Worm (Caenorhabditis elegans) whole organism, L3 larva: ENCODE measurements around the gene pqn-48.

Experiments used
- R02D3.7 ChIP-seq: fragments of 150-350 bp; optimal IDR thresholded peaks from 2 replicates; lab custom pipeline; 2014; ENCODE audit warnings: missing biosample characterization, missing genetic modification characterization
- ZK546.5 ChIP-seq: sonication (generic microtip); optimal IDR thresholded peaks from 2 replicates; lab custom pipeline; 2017; ENCODE audit warnings: missing biosample characterization, missing genetic modification characterization
- aly-2 ChIP-seq: fragments of 150-350 bp; optimal IDR thresholded peaks from 2 replicates; lab custom pipeline; 2014; ENCODE audit warnings: missing biosample characterization, missing genetic modification characterization
- ama-1 ChIP-seq: fragments of 150-350 bp; optimal IDR thresholded peaks from 2 replicates; lab custom pipeline; 2018
- ceh-16 ChIP-seq: sonication (generic microtip); optimal IDR thresholded peaks from 2 replicates; lab custom pipeline; 2017; ENCODE audit warnings: missing biosample characterization, missing genetic modification characterization
- ceh-28 ChIP-seq: fragments of 150-350 bp; optimal IDR thresholded peaks from 2 replicates; lab custom pipeline; 2014; ENCODE audit warnings: missing biosample characterization, missing genetic modification reagents, missing genetic modification characterization
- ceh-82 ChIP-seq: fragments of 150-350 bp; optimal IDR thresholded peaks from 2 replicates; lab custom pipeline; 2014; ENCODE audit warnings: missing biosample characterization, missing genetic modification characterization
- ceh-9 ChIP-seq: sonication (generic microtip); optimal IDR thresholded peaks from 2 replicates; lab custom pipeline; 2018; ENCODE audit warnings: missing biosample characterization, missing genetic modification characterization
- daf-12 ChIP-seq: fragments of 150-350 bp; optimal IDR thresholded peaks from 2 replicates; lab custom pipeline; 2014; ENCODE audit warnings: missing biosample characterization, missing genetic modification reagents, missing genetic modification characterization
- egl-27 ChIP-seq: sonication (generic microtip); optimal IDR thresholded peaks from 4 replicates; lab custom pipeline; 2017; ENCODE audit warnings: missing biosample characterization, missing genetic modification reagents, missing genetic modification characterization
- egl-5 ChIP-seq: fragments of 150-350 bp; optimal IDR thresholded peaks from 2 replicates; lab custom pipeline; 2017; ENCODE audit warnings: missing biosample characterization, missing genetic modification reagents, missing genetic modification characterization, inconsistent platforms
- elt-1 ChIP-seq: fragments of 150-350 bp; optimal IDR thresholded peaks from 2 replicates; lab custom pipeline; 2014; ENCODE audit warnings: missing biosample characterization, missing genetic modification characterization
- elt-2 ChIP-seq: sonication (generic microtip); optimal IDR thresholded peaks from 2 replicates; lab custom pipeline; 2016; ENCODE audit warnings: missing genetic modification reagents, mild to moderate bottlenecking, missing genetic modification characterization, missing compliant biosample characterization
- elt-3 ChIP-seq, 3 experiments: fragments of 150-350 bp in 1 of 3; sonication (generic microtip) in 2 of 3; optimal IDR thresholded peaks; 2 replicates in 2 of 3; 4 replicates in 1 of 3; lab custom pipeline; 2014 to 2017; ENCODE audit warnings: missing biosample characterization in 3 of 3, missing genetic modification characterization in 3 of 3
- eor-1 ChIP-seq, 2 experiments: fragments of 150-350 bp; optimal IDR thresholded peaks; 2 replicates each; lab custom pipeline; 2014 to 2018; ENCODE audit warnings: missing biosample characterization in 2 of 2, missing genetic modification characterization in 2 of 2
- fkh-10 ChIP-seq: sonication (generic microtip); optimal IDR thresholded peaks from 2 replicates; lab custom pipeline; 2017; ENCODE audit warnings: missing biosample characterization, missing genetic modification reagents, missing genetic modification characterization
- fkh-2 ChIP-seq: fragments of 150-350 bp; optimal IDR thresholded peaks from 2 replicates; lab custom pipeline; 2014; ENCODE audit warnings: missing biosample characterization, missing genetic modification reagents, missing genetic modification characterization
- fos-1 ChIP-seq: fragments of 150-350 bp; optimal IDR thresholded peaks from 2 replicates; lab custom pipeline; 2014; ENCODE audit warnings: missing biosample characterization, missing genetic modification characterization
- hmg-11 ChIP-seq: sonication (generic microtip); optimal IDR thresholded peaks from 2 replicates; lab custom pipeline; 2016; ENCODE audit warnings: missing genetic modification characterization, missing compliant biosample characterization
- jun-1 ChIP-seq: fragments of 150-350 bp; optimal IDR thresholded peaks from 2 replicates; lab custom pipeline; 2014; ENCODE audit warnings: missing biosample characterization, missing genetic modification reagents, missing genetic modification characterization
- lin-15B ChIP-seq: fragments of 150-350 bp; optimal IDR thresholded peaks from 2 replicates; lab custom pipeline; 2014; ENCODE audit warnings: missing biosample characterization, missing genetic modification characterization
- lin-39 ChIP-seq: fragments of 150-350 bp; optimal IDR thresholded peaks from 2 replicates; lab custom pipeline; 2018; ENCODE audit warnings: missing biosample characterization, missing genetic modification reagents, missing genetic modification characterization
- lsy-12 ChIP-seq: sonication (generic microtip); optimal IDR thresholded peaks from 2 replicates; lab custom pipeline; 2016; ENCODE audit warnings: mild to moderate bottlenecking, missing genetic modification characterization, missing compliant biosample characterization
- mdl-1 ChIP-seq: fragments of 150-350 bp; optimal IDR thresholded peaks from 2 replicates; lab custom pipeline; 2014; ENCODE audit warnings: missing biosample characterization, missing genetic modification characterization
- mml-1 ChIP-seq: fragments of 150-350 bp; sonication (generic microtip); optimal IDR thresholded peaks from 3 replicates; lab custom pipeline; 2014; ENCODE audit warnings: missing biosample characterization, missing genetic modification characterization
- nfya-1 ChIP-seq: sonication (generic microtip); optimal IDR thresholded peaks from 2 replicates; lab custom pipeline; 2017; ENCODE audit warnings: missing genetic modification characterization, mild to moderate bottlenecking, missing compliant biosample characterization, antibody characterized with exemption, moderate library complexity; ENCODE audit not compliant: insufficient read depth
- nhr-11 ChIP-seq: fragments of 150-350 bp; optimal IDR thresholded peaks from 2 replicates; lab custom pipeline; 2014; ENCODE audit warnings: missing biosample characterization, missing genetic modification characterization
- nhr-12 ChIP-seq: fragments of 150-350 bp; optimal IDR thresholded peaks from 2 replicates; lab custom pipeline; 2014; ENCODE audit warnings: missing biosample characterization, missing genetic modification characterization
- nhr-23 ChIP-seq: fragments of 150-350 bp; optimal IDR thresholded peaks from 2 replicates; lab custom pipeline; 2014; ENCODE audit warnings: missing biosample characterization, missing genetic modification reagents, missing genetic modification characterization
- nhr-237 ChIP-seq: fragments of 150-350 bp; optimal IDR thresholded peaks from 2 replicates; lab custom pipeline; 2014; ENCODE audit warnings: missing biosample characterization, missing genetic modification characterization
- nhr-25 ChIP-seq: sonication (generic microtip); optimal IDR thresholded peaks from 2 replicates; lab custom pipeline; 2017; ENCODE audit warnings: missing biosample characterization, missing genetic modification characterization
- nhr-28 ChIP-seq: fragments of 150-350 bp; optimal IDR thresholded peaks from 2 replicates; lab custom pipeline; 2014; ENCODE audit warnings: missing biosample characterization, missing genetic modification characterization
- nhr-43 ChIP-seq: sonication (generic microtip); optimal IDR thresholded peaks from 2 replicates; lab custom pipeline; 2016; ENCODE audit warnings: mild to moderate bottlenecking, missing genetic modification characterization, missing compliant biosample characterization; ENCODE audit not compliant: poor library complexity, severe bottlenecking
- nhr-67 ChIP-seq: fragments of 150-350 bp; optimal IDR thresholded peaks from 2 replicates; lab custom pipeline; 2014; ENCODE audit warnings: missing biosample characterization, missing genetic modification characterization
- nhr-76 ChIP-seq: fragments of 150-350 bp; sonication (generic microtip); optimal IDR thresholded peaks from 5 replicates; lab custom pipeline; 2014; ENCODE audit warnings: missing biosample characterization, missing genetic modification characterization
- nhr-77 ChIP-seq: fragments of 150-350 bp; optimal IDR thresholded peaks from 2 replicates; lab custom pipeline; 2014; ENCODE audit warnings: missing biosample characterization, missing genetic modification characterization
- pha-4 ChIP-seq: fragments of 150-350 bp; optimal IDR thresholded peaks from 2 replicates; lab custom pipeline; 2014; ENCODE audit warnings: missing biosample characterization, missing genetic modification reagents, missing genetic modification characterization
- pqm-1 ChIP-seq: fragments of 150-350 bp; optimal IDR thresholded peaks from 2 replicates; lab custom pipeline; 2017; ENCODE audit warnings: missing biosample characterization, missing genetic modification characterization, inconsistent platforms
- sea-2 ChIP-seq: fragments of 150-350 bp; sonication (generic microtip); optimal IDR thresholded peaks from 4 replicates; lab custom pipeline; 2014; ENCODE audit warnings: missing biosample characterization, missing genetic modification reagents, missing genetic modification characterization
- skn-1 ChIP-seq: fragments of 150-350 bp; optimal IDR thresholded peaks from 2 replicates; lab custom pipeline; 2014; ENCODE audit warnings: missing biosample characterization, missing genetic modification characterization
- snpc-4 ChIP-seq: fragments of 150-350 bp; optimal IDR thresholded peaks from 2 replicates; lab custom pipeline; 2014; ENCODE audit warnings: missing biosample characterization, missing genetic modification characterization
- tbx-2 ChIP-seq: sonication (generic microtip); optimal IDR thresholded peaks from 2 replicates; lab custom pipeline; 2016; ENCODE audit warnings: mild to moderate bottlenecking, missing genetic modification characterization, missing compliant biosample characterization
- unc-39 ChIP-seq: sonication (generic microtip); optimal IDR thresholded peaks from 4 replicates; lab custom pipeline; 2017; ENCODE audit warnings: missing biosample characterization, missing genetic modification characterization
- unc-62 ChIP-seq: fragments of 150-350 bp; sonication (generic microtip); optimal IDR thresholded peaks from 4 replicates; lab custom pipeline; 2014; ENCODE audit warnings: missing biosample characterization, missing genetic modification reagents, missing genetic modification characterization
- zag-1 ChIP-seq: fragments of 150-350 bp; optimal IDR thresholded peaks from 2 replicates; lab custom pipeline; 2014; ENCODE audit warnings: missing biosample characterization, missing genetic modification characterization
- ztf-11 ChIP-seq: fragments of 150-350 bp; optimal IDR thresholded peaks from 2 replicates; lab custom pipeline; 2014; ENCODE audit warnings: missing biosample characterization, missing genetic modification characterization
- ztf-4 ChIP-seq: fragments of 150-350 bp; optimal IDR thresholded peaks from 2 replicates; lab custom pipeline; 2014; ENCODE audit warnings: missing biosample characterization, missing genetic modification characterization

Gene pqn-48

DNA sequence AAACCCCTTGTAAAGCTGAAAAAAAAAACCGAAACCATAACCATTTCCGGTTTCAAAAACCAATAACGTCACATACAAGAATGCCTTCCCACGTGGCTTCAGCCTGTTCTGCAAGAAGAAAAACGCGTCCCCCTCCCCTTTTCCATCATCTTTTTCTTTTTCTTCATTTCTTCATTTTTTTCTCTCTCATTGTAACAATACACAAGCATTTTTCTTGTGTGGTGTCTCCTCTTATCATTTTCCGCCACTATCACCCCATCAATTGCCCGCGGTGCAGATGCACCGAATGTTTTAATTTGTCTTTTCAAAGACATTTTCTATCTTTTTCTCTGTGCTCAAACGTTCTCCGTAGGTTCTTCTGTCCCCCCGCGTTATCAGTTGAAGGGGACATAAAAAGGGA lies 50.5 kb downstream of the pqn-48 start:
- no peak for TF ChIP-seq lin-39 (tag; lab: Kevin White, UChicago)
- TF ChIP-seq nhr-25: peak; percentile 51
- TF ChIP-seq fkh-10: no peak
- no peak for TF ChIP-seq ztf-4 (tag; lab: Kevin White, UChicago)
- TF ChIP-seq fos-1: peak; percentile 33
- no peak for TF ChIP-seq daf-12
- no peak for TF ChIP-seq skn-1
- peak; percentile 83 for TF ChIP-seq egl-27 (tag; lab: Kevin White, UChicago)
- no peak for TF ChIP-seq zag-1 (tag; lab: Kevin White, UChicago)
- TF ChIP-seq mml-1 (tag; lab: Kevin White, UChicago): no peak
- no peak for TF ChIP-seq nhr-237 (tag; lab: Kevin White, UChicago)
- no peak for TF ChIP-seq nhr-11 (tag; lab: Kevin White, UChicago)
- TF ChIP-seq eor-1 (tag; optimal IDR thresholded peaks at IDR 0.05; lab: Kevin White, UChicago): no peak
- no peak for TF ChIP-seq ztf-11 (tag; lab: Kevin White, UChicago)
- TF ChIP-seq snpc-4 (tag; lab: Kevin White, UChicago): no peak
- TF ChIP-seq unc-62 (GFP tag; lab: Kevin White, UChicago): peak; percentile 15
- no peak for TF ChIP-seq fkh-2 (tag; lab: Kevin White, UChicago)
- no peak for TF ChIP-seq ZK546.5 (tag; lab: Kevin White, UChicago)
- TF ChIP-seq lin-15B: no peak
- no peak for TF ChIP-seq nhr-28
- peak; percentile 63 for TF ChIP-seq pha-4
- TF ChIP-seq nfya-1 (tag; lab: Kevin White, UChicago): peak; percentile 51
- TF ChIP-seq egl-5: peak; percentile 33
- TF ChIP-seq aly-2 (tag; lab: Kevin White, UChicago): no peak
- no peak for TF ChIP-seq ceh-9 (tag; lab: Kevin White, UChicago)
- no peak for TF ChIP-seq nhr-77 (tag; lab: Kevin White, UChicago)
- TF ChIP-seq elt-2: peak; percentile 99
- TF ChIP-seq nhr-12: no peak
- TF ChIP-seq tbx-2 (tag; lab: Kevin White, UChicago): peak; percentile 6
- peak; percentile 94 for TF ChIP-seq nhr-43 (tag; lab: Kevin White, UChicago)
- TF ChIP-seq pqm-1: peak; percentile 98
- TF ChIP-seq lsy-12 (tag; lab: Kevin White, UChicago): peak; percentile 8
- TF ChIP-seq nhr-67: no peak
- TF ChIP-seq nhr-76 (tag; lab: Kevin White, UChicago): peak; percentile 30
- no peak for TF ChIP-seq unc-39
- TF ChIP-seq ceh-28 (tag; lab: Kevin White, UChicago): peak; percentile 24
- TF ChIP-seq jun-1: peak; percentile 91
- TF ChIP-seq sea-2 (GFP tag; lab: Kevin White, UChicago): no peak
- no peak for TF ChIP-seq hmg-11 (tag; lab: Kevin White, UChicago)
- peak; percentile 38 for TF ChIP-seq R02D3.7 (tag; lab: Kevin White, UChicago)
- no peak for TF ChIP-seq ceh-16 (tag; lab: Kevin White, UChicago)
- TF ChIP-seq nhr-23 (tag; lab: Kevin White, UChicago): peak; percentile 51
- peak; percentile 62 for TF ChIP-seq mdl-1
- no peak for TF ChIP-seq elt-1
- TF ChIP-seq ama-1 (lab: Kevin White, UChicago): no peak
- TF ChIP-seq ceh-82 (tag; lab: Kevin White, UChicago): no peak
- peak in 2 of 3 experiments; percentile 11 to 68 for TF ChIP-seq elt-3 (tag; optimal IDR thresholded peaks at IDR 0.05; lab: Kevin White, UChicago)

DNA sequence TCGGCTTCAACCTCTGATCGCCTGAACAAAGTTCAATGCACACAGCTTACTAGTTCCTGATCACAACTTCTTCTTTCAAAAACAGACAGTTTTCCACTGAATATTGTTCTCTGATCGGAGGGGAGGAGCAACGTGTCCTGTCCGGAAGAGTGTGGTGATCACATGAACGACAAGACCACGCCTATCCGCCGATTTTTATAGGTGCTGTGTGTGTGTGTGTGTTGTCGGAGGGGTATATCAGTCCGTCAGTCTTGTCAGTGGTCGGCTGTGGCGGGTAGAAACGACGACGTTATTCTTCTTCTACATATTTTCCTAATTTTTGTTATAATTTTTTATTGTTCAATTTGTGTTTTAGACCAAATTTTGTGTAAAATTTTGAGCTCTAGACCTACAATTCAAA lies 52.1 kb downstream of the pqn-48 start:
- TF ChIP-seq elt-2 (peak; percentile 55), aly-2 (tag; lab: Kevin White, UChicago) (no peak), nfya-1 (tag; lab: Kevin White, UChicago) (peak; percentile 41), nhr-43 (tag; lab: Kevin White, UChicago) (peak; percentile 63), nhr-23 (tag; lab: Kevin White, UChicago) (peak; percentile 36), nhr-28 (no peak), ama-1 (lab: Kevin White, UChicago) (peak; percentile 62), ceh-82 (tag; lab: Kevin White, UChicago) (no peak), jun-1 (peak; percentile 17), nhr-76 (tag; lab: Kevin White, UChicago) (no peak), nhr-67 (no peak), pqm-1 (peak; percentile 44), tbx-2 (tag; lab: Kevin White, UChicago) (no peak), ztf-11 (tag; lab: Kevin White, UChicago) (no peak)
